Worm (Caenorhabditis elegans) whole organism, late embryonic: Measurements from ENCODE around the gene ttbk-7.

Source experiments
- che-1 ChIP-seq: sonication (generic microtip); optimal IDR thresholded peaks from 2 replicates; lab custom pipeline; 2016; ENCODE audit warnings: mild to moderate bottlenecking, missing genetic modification characterization, missing compliant biosample characterization
- npax-4 ChIP-seq: sonication (generic microtip); optimal IDR thresholded peaks from 2 replicates; lab custom pipeline; 2016; ENCODE audit warnings: missing genetic modification characterization, missing compliant biosample characterization

DNA sequence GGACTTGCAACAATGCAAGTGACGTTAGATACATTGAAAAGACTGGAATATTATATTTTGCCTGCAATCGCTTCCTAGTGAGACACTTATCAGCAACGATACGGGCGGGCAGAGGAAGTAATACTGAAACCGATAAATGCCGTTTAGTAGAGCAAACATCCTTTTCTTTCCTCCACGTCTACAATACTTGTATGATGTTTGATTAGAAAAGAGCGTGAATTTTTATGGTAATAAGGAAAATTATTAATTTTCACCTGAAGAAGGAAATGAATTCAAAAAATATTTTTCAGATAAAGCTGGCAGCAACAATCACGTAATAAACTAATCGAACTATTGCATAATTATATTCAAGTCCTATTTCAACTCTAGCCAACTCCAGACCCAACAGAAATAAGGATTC is 40.9 kb downstream of the ttbk-7 start, which contains the start of gene C44H9.7:
- TF ChIP-seq npax-4 (tag; lab: Kevin White, UChicago) (no peak), che-1 (tag; lab: Kevin White, UChicago) (no peak)
